Worm (Caenorhabditis elegans): ENCODE measurements around the gene cyp-33E2.

cyp-33E2 gene

ce11 chrIV:8618698-8619097 is 6.6 kb downstream of the cyp-33E2 start, which contains the start of gene F42A9.8 (continued):
- TF ChIP-seq ces-1 (GFP tag; optimal IDR thresholded peaks at IDR 0.05) = no peak
- TF ChIP-seq unc-30 (tag; optimal IDR thresholded peaks at IDR 0.05) = no peak
- TF ChIP-seq lin-14 (GFP tag; optimal IDR thresholded peaks at IDR 0.05) = peak; percentile 42
- no peak for TF ChIP-seq lin-13 (GFP tag; optimal IDR thresholded peaks at IDR 0.05)
- TF ChIP-seq lsy-2 (tag; optimal IDR thresholded peaks at IDR 0.05) = peak; percentile 18 to 49
- TF ChIP-seq Y116A8C.19 (tag; optimal IDR thresholded peaks at IDR 0.05; ENCODE audit: borderline replicate concordance) = no peak
- no peak for TF ChIP-seq ama-1 (optimal IDR thresholded peaks at IDR 0.05)
- no peak for TF ChIP-seq pag-3 (tag; optimal IDR thresholded peaks at IDR 0.05; ENCODE audit: borderline replicate concordance, insufficient read depth)
- peak; percentile 6 for TF ChIP-seq nhr-20 (tag; optimal IDR thresholded peaks at IDR 0.05)
- no peak for TF ChIP-seq nhr-85 (tag)
- TF ChIP-seq ceh-82 (tag; optimal IDR thresholded peaks at IDR 0.05) = peak in 1 of 3 experiments; percentile 11
- no peak for TF ChIP-seq lin-39 (tag; optimal IDR thresholded peaks at IDR 0.05)
- TF ChIP-seq fkh-4 (tag; optimal IDR thresholded peaks at IDR 0.05; ENCODE audit: borderline replicate concordance) = no peak
- TF ChIP-seq pqm-1 (tag; optimal IDR thresholded peaks at IDR 0.05) = no peak
- TF ChIP-seq rnt-1 (tag; optimal IDR thresholded peaks at IDR 0.05) = no peak
- no peak for TF ChIP-seq elt-3 (tag; optimal IDR thresholded peaks at IDR 0.05)
- no peak for TF ChIP-seq aly-2 (tag; optimal IDR thresholded peaks at IDR 0.05)
- TF ChIP-seq skn-1 (tag; optimal IDR thresholded peaks at IDR 0.05) = no peak
- TF ChIP-seq nhr-84 (tag; optimal IDR thresholded peaks at IDR 0.05) = no peak
- no peak for TF ChIP-seq zag-1 (tag; optimal IDR thresholded peaks at IDR 0.05)
- TF ChIP-seq fos-1 (tag; optimal IDR thresholded peaks at IDR 0.05) = no peak
- TF ChIP-seq nhr-28 (tag; optimal IDR thresholded peaks at IDR 0.05) = no peak
- peak; percentile 21 for TF ChIP-seq mep-1 (tag; optimal IDR thresholded peaks at IDR 0.05)
- no peak for TF ChIP-seq ztf-11 (tag; optimal IDR thresholded peaks at IDR 0.05)
- TF ChIP-seq unc-98 (GFP tag; IDR thresholded peaks at IDR 0.05) = no peak
- no peak for TF ChIP-seq hpl-2 (GFP tag; optimal IDR thresholded peaks at IDR 0.05)
- no peak for TF ChIP-seq unc-130 (tag; optimal IDR thresholded peaks at IDR 0.05)
- no peak for TF ChIP-seq C04F5.9 (tag; optimal IDR thresholded peaks at IDR 0.05)
- TF ChIP-seq dpl-1 (GFP tag; optimal IDR thresholded peaks at IDR 0.05) = peak in 1 of 3 experiments; percentile 30
- no peak for TF ChIP-seq nhr-237 (tag; optimal IDR thresholded peaks at IDR 0.05)
- no peak for TF ChIP-seq C34B4.2 (tag; optimal IDR thresholded peaks at IDR 0.05)
- TF ChIP-seq efl-1 (optimal IDR thresholded peaks at IDR 0.05) = peak; percentile 25 to 26
- TF ChIP-seq efl-1 (GFP tag; optimal IDR thresholded peaks at IDR 0.05 in 1 of 2) = peak; percentile 39 to 85
- no peak for TF ChIP-seq hlh-4 (tag; optimal IDR thresholded peaks at IDR 0.05)
- no peak for TF ChIP-seq efl-3 (GFP tag; optimal IDR thresholded peaks at IDR 0.05)
- no peak for TF ChIP-seq F16B12.6 (tag; optimal IDR thresholded peaks at IDR 0.05)
- no peak for TF ChIP-seq xbp-1 (tag; optimal IDR thresholded peaks at IDR 0.05)
- no peak for TF ChIP-seq sox-4 (tag; optimal IDR thresholded peaks at IDR 0.05)
- no peak for TF ChIP-seq sup-37 (GFP tag; optimal IDR thresholded peaks at IDR 0.05)
- TF ChIP-seq lin-35 (GFP tag; optimal IDR thresholded peaks at IDR 0.05) = peak in 1 of 2 experiments; percentile 42
- TF ChIP-seq fkh-10 (GFP tag; optimal IDR thresholded peaks at IDR 0.05) = no peak
- no peak for TF ChIP-seq zip-4 (GFP tag; optimal IDR thresholded peaks at IDR 0.05)
- no peak for TF ChIP-seq ceh-8 (GFP tag; optimal IDR thresholded peaks at IDR 0.05)

- TF ChIP-seq lin-39 (tag; optimal IDR thresholded peaks at IDR 0.05) = no peak
- TF ChIP-seq ceh-82 (tag; optimal IDR thresholded peaks at IDR 0.05) = peak in 2 of 3 experiments; percentile 31 to 63
- peak; percentile 42 for TF ChIP-seq tbx-2 (tag; optimal IDR thresholded peaks at IDR 0.05)
- no peak for TF ChIP-seq efl-3 (GFP tag; optimal IDR thresholded peaks at IDR 0.05)
- TF ChIP-seq mdl-1 (tag; optimal IDR thresholded peaks at IDR 0.05) = peak in 1 of 2 experiments; percentile 57
- TF ChIP-seq ztf-4 (tag; optimal IDR thresholded peaks at IDR 0.05) = peak; percentile 42
- no peak for TF ChIP-seq pag-3 (tag; optimal IDR thresholded peaks at IDR 0.05; ENCODE audit: borderline replicate concordance, insufficient read depth)
- TF ChIP-seq irx-1 (tag; optimal IDR thresholded peaks at IDR 0.05) = peak; percentile 1
- TF ChIP-seq rnt-1 (tag; optimal IDR thresholded peaks at IDR 0.05) = peak; percentile 65
- TF ChIP-seq C16A3.4 (tag; optimal IDR thresholded peaks at IDR 0.05) = peak; percentile 60
- TF ChIP-seq lsy-2 (tag; optimal IDR thresholded peaks at IDR 0.05) = peak; percentile 32 to 75
- peak; percentile 76 for TF ChIP-seq nhr-71 (tag; optimal IDR thresholded peaks at IDR 0.05)
- TF ChIP-seq lin-13 (GFP tag; optimal IDR thresholded peaks at IDR 0.05) = peak; percentile 43
- peak; percentile 64 for TF ChIP-seq nhr-47 (tag; optimal IDR thresholded peaks at IDR 0.05)
- TF ChIP-seq blmp-1 (tag; optimal IDR thresholded peaks at IDR 0.05) = peak; percentile 86
- TF ChIP-seq elt-3 (tag; optimal IDR thresholded peaks at IDR 0.05) = peak in 2 of 6 experiments; percentile 25 to 35
- no peak for TF ChIP-seq ets-5 (GFP tag; IDR thresholded peaks at IDR 0.05)
- TF ChIP-seq aly-2 (tag; optimal IDR thresholded peaks at IDR 0.05) = peak; percentile 28
- peak; percentile 66 to 74 for TF ChIP-seq efl-1 (optimal IDR thresholded peaks at IDR 0.05)
- TF ChIP-seq efl-1 (GFP tag; optimal IDR thresholded peaks at IDR 0.05 in 1 of 2) = peak; percentile 53 to 90
Observed at ce11 chrIV:8620102-8620733, 8.1 kb downstream of the cyp-33E2 start, which contains the start of gene lin-49. Gene lin-49, plus strand, starts transcription at chrIV:8620683.
